Fruit fly (Drosophila melanogaster): ENCODE data around the gene Uqcc1.

Gene Uqcc1

dm6 chr3L:6943948-6944319 is 14.0 kb downstream of the Uqcc1 start (continued):
- TF ChIP-seq Opbp (GFP tag; IDR thresholded peaks at IDR 0.05; ENCODE audit: partially characterized antibody) (no peak), CG33213 (GFP tag; optimal IDR thresholded peaks at IDR 0.05) (no peak), eve (GFP tag; optimal IDR thresholded peaks at IDR 0.05) (peak in 1 of 2 experiments; percentile 27), NFAT (GFP tag; IDR thresholded peaks at IDR 0.05) (no peak), CG15269 (tag; optimal IDR thresholded peaks at IDR 0.05) (peak; percentile 34), Med (GFP tag) (peak; percentile 76), Gug (GFP tag; IDR thresholded peaks at IDR 0.05) (no peak), gcm (GFP tag; optimal IDR thresholded peaks at IDR 0.05) (no peak), CG18764 (GFP tag; optimal IDR thresholded peaks at IDR 0.05) (no peak), Ssrp (tag; optimal IDR thresholded peaks at IDR 0.05) (peak; percentile 20), lilli (GFP tag; optimal IDR thresholded peaks at IDR 0.05) (peak; percentile 16), gem (tag; optimal IDR thresholded peaks at IDR 0.05) (peak; percentile 68), CG9437 (GFP tag; optimal IDR thresholded peaks at IDR 0.05) (peak; percentile 20), wek (GFP tag; optimal IDR thresholded peaks at IDR 0.05) (no peak), CG6175 (GFP tag; IDR thresholded peaks at IDR 0.05) (no peak), CG13296 (GFP tag; optimal IDR thresholded peaks at IDR 0.05) (peak; percentile 10), Ravus (GFP tag; IDR thresholded peaks at IDR 0.05) (no peak), Oli (tag; optimal IDR thresholded peaks at IDR 0.05) (peak; percentile 27)

- TF ChIP-seq fd102C (GFP tag; optimal IDR thresholded peaks at IDR 0.05), result no peak
- TF ChIP-seq psq (GFP tag; optimal IDR thresholded peaks at IDR 0.05), result no peak
- no peak for TF ChIP-seq lola (GFP tag; optimal IDR thresholded peaks at IDR 0.05)
- TF ChIP-seq org-1 (GFP tag; optimal IDR thresholded peaks at IDR 0.05), result no peak
- no peak for TF ChIP-seq CG14710 (tag; optimal IDR thresholded peaks at IDR 0.05)
- no peak for TF ChIP-seq dimm (GFP tag; IDR thresholded peaks at IDR 0.05)
- peak; percentile 43; the same call in 1 of the 2 replicates for TF ChIP-seq seq (GFP tag; IDR thresholded peaks at IDR 0.05)
- TF ChIP-seq CG15514 (GFP tag; optimal IDR thresholded peaks at IDR 0.05), result no peak
- peak in 1 of 2 experiments; percentile 4 for TF ChIP-seq eve (GFP tag; optimal IDR thresholded peaks at IDR 0.05)
- TF ChIP-seq CG1603 (tag; optimal IDR thresholded peaks at IDR 0.05), result no peak
- no peak for TF ChIP-seq CG12391 (tag; optimal IDR thresholded peaks at IDR 0.05)
- TF ChIP-seq HLH3B (GFP tag; IDR thresholded peaks at IDR 0.05), result no peak
- no peak for TF ChIP-seq CG9215 (GFP tag; IDR thresholded peaks at IDR 0.05)
- TF ChIP-seq Hsf (GFP tag; optimal IDR thresholded peaks at IDR 0.05), result no peak
- TF ChIP-seq stc (GFP tag; IDR thresholded peaks at IDR 0.05), result no peak; the same call in 1 of the 2 replicates
- TF ChIP-seq pzg (GFP tag; optimal IDR thresholded peaks at IDR 0.05), result no peak
- TF ChIP-seq Deaf1 (tag; optimal IDR thresholded peaks at IDR 0.05), result no peak
- TF ChIP-seq Lpt (GFP tag; optimal IDR thresholded peaks at IDR 0.05), result no peak
- TF ChIP-seq Antp (GFP tag; optimal IDR thresholded peaks at IDR 0.05), result no peak
- TF ChIP-seq ewg (GFP tag; optimal IDR thresholded peaks at IDR 0.05), result peak; percentile 47
- TF ChIP-seq CG30431 (GFP tag; optimal IDR thresholded peaks at IDR 0.05), result no peak
- TF ChIP-seq CG13287 (GFP tag; IDR thresholded peaks at IDR 0.05; ENCODE audit: partially characterized antibody), result peak; percentile 17; the same call in 1 of the 2 replicates
- peak; percentile 36 for TF ChIP-seq abd-A (tag; optimal IDR thresholded peaks at IDR 0.05)
- TF ChIP-seq pnt (GFP tag; optimal IDR thresholded peaks at IDR 0.05), result no peak
- no peak for TF ChIP-seq mirr (GFP tag; optimal IDR thresholded peaks at IDR 0.05)
- no peak for TF ChIP-seq gsb-n (tag; optimal IDR thresholded peaks at IDR 0.05)
- TF ChIP-seq CG11504 (tag; optimal IDR thresholded peaks at IDR 0.05), result no peak
- TF ChIP-seq sens (GFP tag), result peak; percentile 58
- TF ChIP-seq Awh (GFP tag; IDR thresholded peaks at IDR 0.05), result no peak
- peak; percentile 70 for TF ChIP-seq CG7928 (GFP tag; optimal IDR thresholded peaks at IDR 0.05)
- TF ChIP-seq CG3407 (GFP tag; optimal IDR thresholded peaks at IDR 0.05), result no peak
- TF ChIP-seq unc-4 (GFP tag; IDR thresholded peaks at IDR 0.05; ENCODE audit: partially characterized antibody), result 0 out of 2 replicates have a peak, but pooled peaks have one; percentile 24
These were observed 14.5 kb downstream of the Uqcc1 start for dm6 chr3L:6943204-6943947.
